Worm (Caenorhabditis elegans): ENCODE data around the gene sri-72.

The sri-72 gene

DNA sequence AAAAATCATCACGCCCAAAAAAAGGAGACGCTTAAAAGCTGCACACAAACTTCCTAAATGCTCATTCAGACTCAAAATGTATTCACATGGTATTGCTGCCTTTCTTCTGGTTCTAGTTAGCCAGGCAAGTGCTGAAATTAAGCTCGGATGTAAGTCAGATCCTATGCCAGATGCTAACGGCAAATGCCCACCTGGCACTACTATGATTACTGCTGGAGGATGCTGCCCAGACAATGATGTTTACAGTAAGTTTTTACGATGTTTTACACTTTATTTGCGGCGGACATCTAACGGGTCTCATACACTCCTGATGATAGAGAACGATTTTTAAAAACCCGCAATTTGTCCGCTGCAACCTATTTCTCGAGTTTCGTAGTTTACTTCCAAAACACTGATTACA lies 31.4 kb downstream of the sri-72 start, which contains the start of gene C14C6.5:
C14C6.5 (plus strand) TSS at position 58 of the 400 bp plus-strand sequence.
- no peak for TF ChIP-seq dao-5 (tag; optimal IDR thresholded peaks at IDR 0.05)
- TF ChIP-seq him-1 (tag; optimal IDR thresholded peaks at IDR 0.05): no peak
- TF ChIP-seq W03F9.2 (tag; optimal IDR thresholded peaks at IDR 0.05): no peak

DNA sequence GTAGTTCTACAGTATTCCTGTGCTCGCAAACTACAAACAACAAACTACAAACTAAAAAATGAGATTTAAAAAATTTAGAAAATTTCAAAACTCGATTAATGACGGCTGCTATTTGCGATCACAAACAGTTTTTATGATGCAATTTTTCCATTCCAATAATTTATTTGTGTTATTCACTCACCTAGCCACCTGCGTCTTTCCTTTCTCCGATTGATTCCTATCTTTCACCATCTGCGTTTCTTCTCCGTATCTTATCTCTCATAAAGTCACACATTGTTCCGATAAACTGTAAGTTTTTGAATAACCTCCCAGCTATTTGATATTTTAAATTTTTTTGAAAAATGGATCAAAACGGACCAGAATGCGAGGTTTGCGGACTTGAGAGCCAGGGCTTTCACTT lies 33.8 kb downstream of the sri-72 start, which contains the start of gene nhr-132:
nhr-132 (plus strand) TSS at position 271 of the 400 bp plus-strand sequence.
- TF ChIP-seq him-1 (tag; optimal IDR thresholded peaks at IDR 0.05) (no peak), dao-5 (tag; optimal IDR thresholded peaks at IDR 0.05) (no peak)

DNA sequence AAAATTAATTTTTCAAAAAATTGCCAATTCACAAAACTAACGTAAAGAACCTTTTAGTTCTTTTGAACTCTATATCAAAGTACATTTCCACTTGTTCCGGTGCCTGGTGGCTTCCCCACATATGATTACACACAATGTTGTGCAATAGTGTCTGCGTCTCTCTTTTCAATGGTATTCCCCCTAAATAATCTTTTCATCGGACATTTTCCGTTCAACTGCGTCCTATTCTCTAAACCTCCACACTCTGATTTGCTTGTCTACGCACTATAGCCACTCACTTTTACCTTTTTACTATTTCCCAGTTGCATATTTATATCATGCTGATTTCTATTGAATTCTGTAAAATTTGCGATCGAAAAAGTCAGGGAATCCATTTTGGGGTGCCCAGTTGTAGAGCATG lies 36.0 kb downstream of the sri-72 start, which contains the start of gene nhr-58:
nhr-58 (plus strand) TSS at position 214 of the 400 bp plus-strand sequence.
- TF ChIP-seq him-1 (tag; optimal IDR thresholded peaks at IDR 0.05): no peak
- TF ChIP-seq dao-5 (tag; optimal IDR thresholded peaks at IDR 0.05): no peak
- TF ChIP-seq W03F9.2 (tag; optimal IDR thresholded peaks at IDR 0.05): no peak

DNA sequence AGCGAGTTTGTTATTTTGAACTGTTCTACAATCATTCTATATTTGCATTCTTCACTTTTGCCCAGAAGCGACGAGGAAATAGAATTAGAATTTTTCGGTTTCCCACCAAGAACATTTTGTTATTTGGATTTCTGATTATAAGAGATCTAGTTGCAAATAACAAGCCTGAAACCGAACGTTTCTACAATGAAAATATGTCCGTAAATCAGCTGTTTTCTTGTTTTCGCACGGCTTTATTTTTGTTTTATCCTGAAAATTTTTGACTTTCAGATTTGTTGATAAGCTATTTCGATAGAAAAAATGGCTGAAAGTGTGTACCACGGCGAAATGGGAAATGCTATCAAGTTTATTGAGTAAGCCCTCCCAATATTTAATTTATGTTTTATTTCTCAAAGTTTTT lies 40.4 kb downstream of the sri-72 start, which contains the start of gene srw-108:
srw-108 (plus strand) TSS at position 301 of the 400 bp plus-strand sequence.
- no peak for TF ChIP-seq W03F9.2 (tag; optimal IDR thresholded peaks at IDR 0.05)
- no peak for TF ChIP-seq him-1 (tag; optimal IDR thresholded peaks at IDR 0.05)
- TF ChIP-seq dao-5 (tag; optimal IDR thresholded peaks at IDR 0.05): no peak

DNA sequence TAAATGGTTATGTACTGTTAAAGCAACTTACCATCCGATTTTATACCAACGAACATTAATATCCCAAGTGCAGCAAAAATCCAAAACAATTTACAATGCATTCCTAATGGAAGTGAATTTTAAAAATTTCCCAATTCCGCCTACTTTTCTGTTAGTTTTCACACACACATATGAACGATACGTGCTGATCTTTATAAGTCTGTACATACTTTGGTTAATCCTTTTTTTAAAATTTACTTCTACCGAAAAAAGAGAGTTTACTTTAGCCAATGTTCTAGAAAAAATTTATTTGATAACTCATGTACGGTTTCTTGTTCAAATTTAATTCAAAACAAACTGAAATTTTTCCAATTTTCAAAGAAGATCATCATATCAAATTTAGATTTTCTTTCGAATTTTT lies 43.0 kb downstream of the sri-72 start, which contains the start of gene R11G11.16:
R11G11.16 (minus strand) TSS at position 101 of the 400 bp plus-strand sequence.
- TF ChIP-seq him-1 (tag; optimal IDR thresholded peaks at IDR 0.05): no peak
- no peak for TF ChIP-seq W03F9.2 (tag; optimal IDR thresholded peaks at IDR 0.05)

DNA sequence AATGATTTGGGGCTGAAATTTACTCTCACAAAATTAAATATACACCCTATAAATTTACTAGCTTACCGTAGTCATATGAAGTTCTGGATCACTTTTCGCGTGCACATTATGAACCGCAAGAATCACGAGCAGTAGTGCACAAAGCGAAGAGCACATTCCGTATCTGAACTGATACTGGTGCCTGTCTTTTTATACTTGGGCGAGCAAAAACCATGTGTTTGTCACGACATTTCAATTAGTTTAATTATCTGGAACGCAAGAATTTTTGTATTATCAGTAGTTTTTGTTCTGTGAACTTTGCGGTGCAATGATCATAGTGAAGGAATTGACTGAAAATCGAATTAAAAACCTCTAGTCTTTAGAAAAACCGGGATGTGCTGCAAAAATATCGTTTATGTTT lies 43.9 kb downstream of the sri-72 start, which contains the start of gene lipl-3:
lipl-3 (minus strand) TSS at position 161 of the 400 bp plus-strand sequence.
- TF ChIP-seq him-1 (tag; optimal IDR thresholded peaks at IDR 0.05) (no peak), W03F9.2 (tag; optimal IDR thresholded peaks at IDR 0.05) (no peak), dao-5 (tag; optimal IDR thresholded peaks at IDR 0.05) (no peak)

DNA sequence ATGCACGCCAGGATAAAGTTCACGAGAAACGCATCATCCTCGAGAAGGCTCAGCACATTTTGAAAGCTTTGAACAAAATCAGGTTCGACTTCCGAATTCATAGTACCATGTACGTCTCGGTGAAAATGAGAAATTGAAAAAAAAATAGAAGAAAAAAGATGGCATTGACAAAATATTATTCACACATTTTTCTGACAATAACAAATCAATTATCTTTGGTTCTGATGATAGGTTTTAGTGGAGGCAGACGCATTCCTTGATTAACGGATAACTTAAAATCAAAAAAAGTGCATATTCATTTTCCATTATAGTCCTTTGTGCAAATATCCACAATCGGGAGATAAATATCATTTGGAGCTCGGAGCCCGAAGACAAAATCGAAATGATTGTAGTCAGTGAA lies 46.5 kb downstream of the sri-72 start, which contains the start of gene srw-107:
srw-107 (minus strand) TSS at position 101 of the 400 bp plus-strand sequence.
- no peak for TF ChIP-seq dao-5 (tag; optimal IDR thresholded peaks at IDR 0.05)
- TF ChIP-seq W03F9.2 (tag; optimal IDR thresholded peaks at IDR 0.05): no peak
- no peak for TF ChIP-seq him-1 (tag; optimal IDR thresholded peaks at IDR 0.05)

DNA sequence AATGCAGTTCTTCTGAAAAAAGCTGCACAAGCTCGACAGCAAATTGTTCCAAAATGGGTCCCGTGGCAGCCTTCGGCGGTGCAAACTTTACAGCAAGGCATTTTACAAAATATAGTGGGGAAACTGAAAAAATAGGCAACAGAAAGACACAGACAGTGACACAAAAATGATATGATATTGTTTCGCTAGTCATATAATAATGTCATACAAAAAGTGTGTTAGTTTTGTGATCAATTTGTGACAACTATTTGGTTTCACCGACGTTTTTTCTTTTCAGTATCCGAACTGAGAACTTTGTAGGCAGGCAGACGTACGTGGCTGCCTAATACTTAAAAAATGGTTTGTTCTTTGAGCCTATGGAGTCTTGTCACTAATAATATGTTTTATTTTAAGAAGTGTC lies 48.6 kb downstream of the sri-72 start, which contains the start of gene nhr-210:
nhr-210 (minus strand) TSS at position 101 of the 400 bp plus-strand sequence.
- TF ChIP-seq W03F9.2 (tag; optimal IDR thresholded peaks at IDR 0.05) (no peak), him-1 (tag; optimal IDR thresholded peaks at IDR 0.05) (no peak), dao-5 (tag; optimal IDR thresholded peaks at IDR 0.05) (no peak)

All from whole organism, L4/young adult.